Worm (Caenorhabditis elegans): ENCODE measurements around the gene acly-2.

- TF ChIP-seq dao-5 (tag; optimal IDR thresholded peaks at IDR 0.05) = no peak
- TF ChIP-seq him-1 (tag; optimal IDR thresholded peaks at IDR 0.05) = no peak
These were observed 44.8 kb downstream of the acly-2 start for ce11 chrV:13161052-13161451.
